Worm (Caenorhabditis elegans): ENCODE data around the gene C39B5.10.
A peak's percentile ranks its signal among the peaks of the same experiment; 100 is the strongest.

Gene C39B5.10

ce11 chrIII:2239587-2240144 lies at the start of gene C39B5.10:
C39B5.10 (minus strand) TSS chrIII:2239637.
- TF ChIP-seq mab-5 (tag; optimal IDR thresholded peaks at IDR 0.05) (no peak), ceh-39 (tag; optimal IDR thresholded peaks at IDR 0.05) (no peak), sptf-1 (tag; optimal IDR thresholded peaks at IDR 0.05) (no peak), unc-62 (GFP tag; optimal IDR thresholded peaks at IDR 0.05) (no peak), tbx-8 (GFP tag; optimal IDR thresholded peaks at IDR 0.05) (no peak), zip-8 (tag; optimal IDR thresholded peaks at IDR 0.05) (no peak), nhr-28 (tag; optimal IDR thresholded peaks at IDR 0.05) (no peak)

- TF ChIP-seq ceh-83 (GFP tag; optimal IDR thresholded peaks at IDR 0.05) (no peak), nhr-237 (tag; optimal IDR thresholded peaks at IDR 0.05) (no peak), ztf-11 (tag; optimal IDR thresholded peaks at IDR 0.05) (no peak), unc-120 (tag; optimal IDR thresholded peaks at IDR 0.05; ENCODE audit: poor library complexity, severe bottlenecking) (no peak), drap-1 (GFP tag; optimal IDR thresholded peaks at IDR 0.05) (no peak), nhr-76 (tag; optimal IDR thresholded peaks at IDR 0.05) (no peak), zip-8 (tag; optimal IDR thresholded peaks at IDR 0.05) (no peak), unc-39 (tag; optimal IDR thresholded peaks at IDR 0.05) (no peak), cnd-1 (tag; optimal IDR thresholded peaks at IDR 0.05) (no peak), hlh-1 (tag; optimal IDR thresholded peaks at IDR 0.05) (no peak), snpc-4 (tag; optimal IDR thresholded peaks at IDR 0.05) (no peak), nhr-12 (tag; optimal IDR thresholded peaks at IDR 0.05) (no peak), tbx-8 (GFP tag; optimal IDR thresholded peaks at IDR 0.05) (no peak), ces-1 (GFP tag; optimal IDR thresholded peaks at IDR 0.05) (no peak), lin-32 (GFP tag; optimal IDR thresholded peaks at IDR 0.05) (no peak), lin-13 (tag; optimal IDR thresholded peaks at IDR 0.05) (no peak), blmp-1 (tag; optimal IDR thresholded peaks at IDR 0.05) (no peak)
Observed at ce11 chrIII:2288261-2288660, 48.8 kb upstream of the C39B5.10 start.

ce11 chrIII:2283341-2283847 lies 44.0 kb upstream of the C39B5.10 start:
- no peak for TF ChIP-seq ham-2 (GFP tag; optimal IDR thresholded peaks at IDR 0.05)
- TF ChIP-seq mep-1 (tag; optimal IDR thresholded peaks at IDR 0.05) = no peak
- TF ChIP-seq unc-62 (GFP tag; optimal IDR thresholded peaks at IDR 0.05) = no peak
- no peak for TF ChIP-seq sem-2 (GFP tag; optimal IDR thresholded peaks at IDR 0.05)
- TF ChIP-seq mab-5 (tag; optimal IDR thresholded peaks at IDR 0.05) = no peak
- TF ChIP-seq nhr-28 (tag; optimal IDR thresholded peaks at IDR 0.05) = no peak
- no peak for TF ChIP-seq pha-4 (tag; optimal IDR thresholded peaks at IDR 0.05)
- no peak for TF ChIP-seq ceh-83 (GFP tag; optimal IDR thresholded peaks at IDR 0.05)
- no peak for TF ChIP-seq nhr-2 (tag; optimal IDR thresholded peaks at IDR 0.05)
- TF ChIP-seq lin-32 (GFP tag; optimal IDR thresholded peaks at IDR 0.05) = no peak
- no peak for TF ChIP-seq flh-1 (GFP tag; optimal IDR thresholded peaks at IDR 0.05)

- TF ChIP-seq ceh-39 (tag; optimal IDR thresholded peaks at IDR 0.05) (peak; percentile 25), cnd-1 (tag; optimal IDR thresholded peaks at IDR 0.05) (no peak), unc-120 (tag; optimal IDR thresholded peaks at IDR 0.05; ENCODE audit: poor library complexity, severe bottlenecking) (no peak), mab-5 (tag; optimal IDR thresholded peaks at IDR 0.05) (no peak), nhr-12 (tag; optimal IDR thresholded peaks at IDR 0.05) (no peak), snpc-4 (tag; optimal IDR thresholded peaks at IDR 0.05) (no peak), lsy-2 (tag; optimal IDR thresholded peaks at IDR 0.05) (no peak), sptf-1 (tag; optimal IDR thresholded peaks at IDR 0.05) (peak; percentile 23), pha-4 (tag; optimal IDR thresholded peaks at IDR 0.05) (no peak), mls-2 (tag; optimal IDR thresholded peaks at IDR 0.05) (no peak)
Observed at ce11 chrIII:2281975-2282957, 42.8 kb upstream of the C39B5.10 start, which contains the start of gene Y54F10BM.3. Y54F10BM.3 (plus strand) TSS chrIII:2282025.

ce11 chrIII:2280569-2280968 lies 41.1 kb upstream of the C39B5.10 start, which contains the start of gene Y54F10BM.22:
Y54F10BM.22 (plus strand) TSS chrIII:2280899.
- TF ChIP-seq nhr-237 (tag; optimal IDR thresholded peaks at IDR 0.05) (no peak), zip-8 (tag; optimal IDR thresholded peaks at IDR 0.05) (peak; percentile 8), bed-3 (GFP tag; optimal IDR thresholded peaks at IDR 0.05) (no peak), lin-13 (tag; optimal IDR thresholded peaks at IDR 0.05) (no peak), unc-39 (tag; optimal IDR thresholded peaks at IDR 0.05) (no peak), cnd-1 (tag; optimal IDR thresholded peaks at IDR 0.05) (no peak), hlh-1 (tag; optimal IDR thresholded peaks at IDR 0.05) (no peak), ceh-43 (GFP tag; optimal IDR thresholded peaks at IDR 0.05) (no peak)
